Worm (Caenorhabditis elegans): ENCODE results near the gene W03G11.3.

The W03G11.3 gene

ce11 chrX:12103712-12104111, at the start of gene W03G11.3:
TSS of gene W03G11.3 (minus strand) at chrX:12103812.
- TF ChIP-seq skn-1 (tag; optimal IDR thresholded peaks at IDR 0.05) (no peak), lin-39 (tag; optimal IDR thresholded peaks at IDR 0.05) (no peak), fkh-10 (GFP tag; optimal IDR thresholded peaks at IDR 0.05) (no peak), R02D3.7 (tag; optimal IDR thresholded peaks at IDR 0.05) (no peak), nhr-23 (tag; optimal IDR thresholded peaks at IDR 0.05) (no peak), lsy-12 (tag; optimal IDR thresholded peaks at IDR 0.05) (no peak), jun-1 (tag; optimal IDR thresholded peaks at IDR 0.05) (no peak), pqm-1 (tag; optimal IDR thresholded peaks at IDR 0.05) (no peak), ztf-4 (tag; optimal IDR thresholded peaks at IDR 0.05) (no peak), egl-27 (tag; optimal IDR thresholded peaks at IDR 0.05) (no peak), mdl-1 (tag; optimal IDR thresholded peaks at IDR 0.05) (no peak), nhr-76 (tag; optimal IDR thresholded peaks at IDR 0.05) (no peak), snpc-4 (tag; optimal IDR thresholded peaks at IDR 0.05) (no peak), lin-15B (tag; optimal IDR thresholded peaks at IDR 0.05) (no peak), ztf-11 (tag; optimal IDR thresholded peaks at IDR 0.05) (no peak), elt-2 (tag; optimal IDR thresholded peaks at IDR 0.05) (no peak), nhr-28 (tag; optimal IDR thresholded peaks at IDR 0.05) (no peak)

ce11 chrX:12149638-12150137, 46.1 kb upstream of the W03G11.3 start, which contains the start of gene znf-474:
TSS of gene znf-474 (plus strand) at chrX:12149924.
- peak; percentile 2 for TF ChIP-seq nfya-1 (tag; optimal IDR thresholded peaks at IDR 0.05; ENCODE audit: insufficient read depth)
- no peak for TF ChIP-seq fkh-2 (tag; optimal IDR thresholded peaks at IDR 0.05)

ce11 chrX:12146453-12147085, 43.0 kb upstream of the W03G11.3 start, which contains the start of gene pycr-1:
TSS of gene pycr-1 (plus strand) at chrX:12146832.
- TF ChIP-seq ceh-82 (tag; optimal IDR thresholded peaks at IDR 0.05), result no peak
- TF ChIP-seq nhr-77 (tag; optimal IDR thresholded peaks at IDR 0.05), result no peak
- TF ChIP-seq pqm-1 (tag; optimal IDR thresholded peaks at IDR 0.05), result peak; percentile 70
- no peak for TF ChIP-seq unc-39 (tag; optimal IDR thresholded peaks at IDR 0.05)
- peak; percentile 35 for TF ChIP-seq pha-4 (tag; optimal IDR thresholded peaks at IDR 0.05)
- TF ChIP-seq elt-2 (tag; optimal IDR thresholded peaks at IDR 0.05), result peak; percentile 72
- TF ChIP-seq ceh-9 (tag; optimal IDR thresholded peaks at IDR 0.05), result no peak
- peak in 1 of 3 experiments; percentile 2 for TF ChIP-seq elt-3 (tag; optimal IDR thresholded peaks at IDR 0.05)
- no peak for TF ChIP-seq mdl-1 (tag; optimal IDR thresholded peaks at IDR 0.05)

- no peak for TF ChIP-seq nhr-12 (tag; optimal IDR thresholded peaks at IDR 0.05)
- peak; percentile 9 for TF ChIP-seq pqm-1 (tag; optimal IDR thresholded peaks at IDR 0.05)
- peak; percentile 48 for TF ChIP-seq elt-2 (tag; optimal IDR thresholded peaks at IDR 0.05)
- TF ChIP-seq hmg-11 (tag; optimal IDR thresholded peaks at IDR 0.05), result no peak
- no peak for TF ChIP-seq unc-39 (tag; optimal IDR thresholded peaks at IDR 0.05)
- TF ChIP-seq jun-1 (tag; optimal IDR thresholded peaks at IDR 0.05), result no peak
- TF ChIP-seq nhr-23 (tag; optimal IDR thresholded peaks at IDR 0.05), result no peak
- no peak for TF ChIP-seq skn-1 (tag; optimal IDR thresholded peaks at IDR 0.05)
- TF ChIP-seq nhr-11 (tag; optimal IDR thresholded peaks at IDR 0.05), result no peak
- no peak for TF ChIP-seq mml-1 (tag; optimal IDR thresholded peaks at IDR 0.05)
- no peak for TF ChIP-seq daf-12 (tag; optimal IDR thresholded peaks at IDR 0.05)
These were observed 42.3 kb upstream of the W03G11.3 start for ce11 chrX:12145919-12146318.

ce11 chrX:12143693-12144092, 40.1 kb upstream of the W03G11.3 start, which contains the start of gene M153.5:
TSS of gene M153.5 (plus strand) at chrX:12143993.
- TF ChIP-seq eor-1 (tag; optimal IDR thresholded peaks at IDR 0.05) (no peak), ceh-9 (tag; optimal IDR thresholded peaks at IDR 0.05) (no peak), aly-2 (tag; optimal IDR thresholded peaks at IDR 0.05) (no peak), nhr-237 (tag; optimal IDR thresholded peaks at IDR 0.05) (no peak), sea-2 (GFP tag; optimal IDR thresholded peaks at IDR 0.05) (no peak), nhr-28 (tag; optimal IDR thresholded peaks at IDR 0.05) (no peak), lsy-12 (tag; optimal IDR thresholded peaks at IDR 0.05) (no peak), nhr-76 (tag; optimal IDR thresholded peaks at IDR 0.05) (no peak), lin-39 (tag; optimal IDR thresholded peaks at IDR 0.05) (no peak)
